Worm (Caenorhabditis elegans): ENCODE data around the gene F43G6.7.

Gene F43G6.7

ce11 chrII:11845954-11846353, 35.4 kb downstream of the F43G6.7 start:
- TF ChIP-seq ztf-11 (tag; optimal IDR thresholded peaks at IDR 0.05) (no peak), ama-1 (optimal IDR thresholded peaks at IDR 0.05) (peak; percentile 87), elt-3 (tag; optimal IDR thresholded peaks at IDR 0.05) (peak in 1 of 3 experiments; percentile 88)

ce11 chrII:11849572-11849971, 39.0 kb downstream of the F43G6.7 start:
- TF ChIP-seq elt-1 (tag; optimal IDR thresholded peaks at IDR 0.05) (no peak), nhr-23 (tag; optimal IDR thresholded peaks at IDR 0.05) (peak; percentile 30), ztf-4 (tag; optimal IDR thresholded peaks at IDR 0.05) (no peak), elt-3 (tag; optimal IDR thresholded peaks at IDR 0.05) (peak in 1 of 3 experiments; percentile 24), tbx-2 (tag; optimal IDR thresholded peaks at IDR 0.05) (no peak), nhr-76 (tag; optimal IDR thresholded peaks at IDR 0.05) (peak; percentile 76)

ce11 chrII:11852191-11852901, 41.8 kb downstream of the F43G6.7 start:
- TF ChIP-seq unc-39 (tag; optimal IDR thresholded peaks at IDR 0.05) (no peak), unc-62 (GFP tag; optimal IDR thresholded peaks at IDR 0.05) (no peak), R02D3.7 (tag; optimal IDR thresholded peaks at IDR 0.05) (no peak), fkh-10 (GFP tag; optimal IDR thresholded peaks at IDR 0.05) (no peak), nhr-25 (tag; optimal IDR thresholded peaks at IDR 0.05) (peak; percentile 70), nhr-23 (tag; optimal IDR thresholded peaks at IDR 0.05) (peak; percentile 69), mml-1 (tag; optimal IDR thresholded peaks at IDR 0.05) (no peak), nhr-43 (tag; optimal IDR thresholded peaks at IDR 0.05; ENCODE audit: poor library complexity, severe bottlenecking) (peak; percentile 72), egl-27 (tag; optimal IDR thresholded peaks at IDR 0.05) (no peak)

ce11 chrII:11853108-11853507, 42.5 kb downstream of the F43G6.7 start:
- no peak for TF ChIP-seq nhr-11 (tag; optimal IDR thresholded peaks at IDR 0.05)
- no peak for TF ChIP-seq lsy-12 (tag; optimal IDR thresholded peaks at IDR 0.05)
- no peak for TF ChIP-seq hmg-11 (tag; optimal IDR thresholded peaks at IDR 0.05)

DNA sequence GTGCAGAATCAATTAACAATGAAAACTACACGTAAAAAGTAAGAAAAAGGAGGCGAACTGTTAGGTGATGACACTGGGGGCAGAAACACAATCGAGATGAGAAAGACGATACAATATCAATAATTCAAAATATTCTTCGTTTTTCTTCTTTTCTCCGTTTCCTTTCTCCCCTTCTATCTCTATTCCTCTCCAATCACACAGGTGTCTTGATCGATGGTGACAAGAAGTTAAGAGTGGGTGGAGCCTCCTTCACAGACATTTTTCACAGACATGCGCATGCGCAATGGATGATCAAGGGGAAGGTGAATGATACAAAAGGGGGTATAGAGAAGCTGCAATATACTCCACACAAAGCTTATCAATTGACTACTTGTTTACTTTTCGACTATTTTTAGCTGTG, 44.2 kb downstream of the F43G6.7 start:
- TF ChIP-seq unc-62 (GFP tag; optimal IDR thresholded peaks at IDR 0.05) (no peak), hmg-11 (tag; optimal IDR thresholded peaks at IDR 0.05) (no peak), mdl-1 (tag; optimal IDR thresholded peaks at IDR 0.05) (no peak), nhr-25 (tag; optimal IDR thresholded peaks at IDR 0.05) (no peak), ztf-11 (tag; optimal IDR thresholded peaks at IDR 0.05) (no peak), fos-1 (tag; optimal IDR thresholded peaks at IDR 0.05) (no peak), nhr-23 (tag; optimal IDR thresholded peaks at IDR 0.05) (no peak), nhr-76 (tag; optimal IDR thresholded peaks at IDR 0.05) (no peak), jun-1 (tag; optimal IDR thresholded peaks at IDR 0.05) (no peak), aly-2 (tag; optimal IDR thresholded peaks at IDR 0.05) (no peak), egl-27 (tag; optimal IDR thresholded peaks at IDR 0.05) (no peak), pqm-1 (tag; optimal IDR thresholded peaks at IDR 0.05) (no peak)

ce11 chrII:11856361-11856760, 45.8 kb downstream of the F43G6.7 start, which contains the start of gene clh-1:
Gene clh-1 (minus strand): TSS chrII:11856461.
- no peak for TF ChIP-seq unc-62 (GFP tag; optimal IDR thresholded peaks at IDR 0.05)
- TF ChIP-seq pqm-1 (tag; optimal IDR thresholded peaks at IDR 0.05): no peak
- TF ChIP-seq ceh-9 (tag; optimal IDR thresholded peaks at IDR 0.05): no peak
- no peak for TF ChIP-seq ztf-4 (tag; optimal IDR thresholded peaks at IDR 0.05)
- TF ChIP-seq ZK546.5 (tag; optimal IDR thresholded peaks at IDR 0.05): no peak
- TF ChIP-seq nhr-67 (tag; optimal IDR thresholded peaks at IDR 0.05): no peak

- TF ChIP-seq jun-1 (tag; optimal IDR thresholded peaks at IDR 0.05): no peak
- no peak for TF ChIP-seq ama-1 (optimal IDR thresholded peaks at IDR 0.05)
- no peak for TF ChIP-seq lin-39 (tag; optimal IDR thresholded peaks at IDR 0.05)
- no peak for TF ChIP-seq unc-62 (GFP tag; optimal IDR thresholded peaks at IDR 0.05)
- peak; percentile 52 for TF ChIP-seq elt-2 (tag; optimal IDR thresholded peaks at IDR 0.05)
- TF ChIP-seq fkh-10 (GFP tag; optimal IDR thresholded peaks at IDR 0.05): no peak
- TF ChIP-seq pqm-1 (tag; optimal IDR thresholded peaks at IDR 0.05): peak; percentile 39
These were observed 49.2 kb downstream of the F43G6.7 start for ce11 chrII:11859833-11860232.

Data from whole organism, L3 larva.